Worm (Caenorhabditis elegans) whole organism, young adult: Measurements from ENCODE around the gene T10H9.1.

ENCODE experiments used
- Y53G8AR.9 ChIP-seq: fragments of 200-800 bp; sonication (Bioruptor generic); conservative IDR thresholded peaks from 2 replicates; pipeline ENCODE4 v1.3.6; 2022; ENCODE audit warnings: missing genetic modification reagents, missing genetic modification characterization, missing compliant biosample characterization
- Y95B8A.8 ChIP-seq: fragments of 200-800 bp; sonication (Bioruptor generic); IDR thresholded peaks from 2 replicates; pipeline ENCODE4 v1.3.6; 2022; ENCODE audit warnings: missing genetic modification reagents, missing genetic modification characterization, missing compliant biosample characterization
- ceh-79 ChIP-seq: sonication (generic microtip); optimal IDR thresholded peaks from 2 replicates; lab custom pipeline; 2017; ENCODE audit warnings: mild to moderate bottlenecking, missing genetic modification characterization, missing compliant biosample characterization
- him-1 ChIP-seq: sonication (generic microtip); optimal IDR thresholded peaks from 2 replicates; lab custom pipeline; 2016; ENCODE audit warnings: missing genotype, missing genetic modification reagents, missing genetic modification characterization, missing compliant biosample characterization

DNA sequence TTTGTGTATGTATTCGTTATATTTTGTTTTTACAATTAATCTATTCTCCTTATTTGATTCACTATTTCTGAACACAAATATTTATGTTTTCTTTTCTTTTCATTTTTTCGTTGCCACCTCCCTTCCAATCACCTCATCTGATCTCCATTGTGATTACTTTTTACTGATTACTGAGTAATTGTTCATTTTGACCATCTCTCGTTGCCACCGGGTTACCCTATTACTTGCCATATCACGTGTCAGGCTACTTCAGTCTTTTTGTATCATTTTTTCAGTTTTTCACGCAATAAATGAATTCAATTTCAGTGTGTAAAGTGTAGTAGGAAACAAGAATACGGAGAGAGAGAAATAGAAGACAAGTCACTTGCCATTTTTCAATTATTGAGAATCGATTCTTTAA is 2.6 kb downstream of the T10H9.1 start, which contains the start of gene T10H9.8:
- no peak for TF ChIP-seq Y95B8A.8
- no peak for TF ChIP-seq him-1 (tag; lab: Kevin White, UChicago)
- no peak for TF ChIP-seq Y53G8AR.9 (GFP tag; lab: Robert Waterston, UW)
- no peak for TF ChIP-seq ceh-79 (tag; lab: Kevin White, UChicago)
